Fruit fly (Drosophila melanogaster): Measurements from ENCODE around the gene CG44174.

Gene CG44174

DNA sequence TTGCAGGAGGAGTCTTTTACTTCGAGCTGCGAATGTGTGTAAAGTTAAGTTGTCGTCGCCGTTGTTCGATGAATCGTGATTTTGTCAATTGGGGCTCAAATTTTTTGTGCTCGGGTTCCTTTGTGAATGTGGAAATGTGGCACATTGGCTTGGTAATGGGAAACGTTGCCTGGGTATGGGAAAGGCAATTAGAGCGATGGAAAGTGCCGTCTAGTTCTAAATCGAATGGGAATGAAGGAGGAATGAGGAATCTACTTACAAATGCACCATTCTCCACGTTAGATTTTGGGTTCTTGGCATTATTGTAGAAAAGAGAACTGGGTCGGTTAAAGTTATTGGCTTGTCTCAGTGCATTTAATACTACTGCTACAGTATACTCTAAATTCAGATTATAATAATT is at the start of gene CG44174:
CG44174 (minus strand) TSS at position 101 of the 400 bp plus-strand sequence.
- no peak for TF ChIP-seq CG17801 (GFP tag; optimal IDR thresholded peaks at IDR 0.05; ENCODE audit: partially characterized antibody)

dm6 chr3R:19346532-19346931 is 49.0 kb upstream of the CG44174 start:
- TF ChIP-seq CG17801 (GFP tag; optimal IDR thresholded peaks at IDR 0.05; ENCODE audit: partially characterized antibody), result no peak

DNA sequence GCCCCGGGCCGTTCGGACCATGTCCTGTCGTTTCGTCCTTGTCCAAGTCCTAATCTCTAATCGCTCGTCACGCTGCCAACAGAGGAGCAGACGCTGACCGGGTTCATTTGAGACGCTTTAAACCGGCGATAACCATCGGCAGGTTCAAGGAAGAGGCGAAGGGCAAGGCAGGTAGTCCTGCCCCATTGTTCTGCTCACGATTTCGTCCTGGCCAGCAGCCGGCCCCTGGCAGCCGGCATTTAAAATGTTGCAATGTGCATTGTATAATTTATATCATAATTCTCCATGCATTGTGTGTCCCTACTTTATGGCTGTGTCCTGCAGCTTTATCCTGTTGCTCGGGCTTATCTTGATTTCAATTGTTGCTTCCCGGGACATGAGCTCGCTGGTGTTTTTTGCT is 47.7 kb upstream of the CG44174 start:
- no peak for TF ChIP-seq CG17801 (GFP tag; optimal IDR thresholded peaks at IDR 0.05; ENCODE audit: partially characterized antibody)

- TF ChIP-seq CG17801 (GFP tag; optimal IDR thresholded peaks at IDR 0.05; ENCODE audit: partially characterized antibody), result no peak
These were observed 46.2 kb upstream of the CG44174 start for dm6 chr3R:19343534-19344325.

dm6 chr3R:19341779-19342178 is 44.3 kb upstream of the CG44174 start:
- TF ChIP-seq CG17801 (GFP tag; optimal IDR thresholded peaks at IDR 0.05; ENCODE audit: partially characterized antibody), result no peak

DNA sequence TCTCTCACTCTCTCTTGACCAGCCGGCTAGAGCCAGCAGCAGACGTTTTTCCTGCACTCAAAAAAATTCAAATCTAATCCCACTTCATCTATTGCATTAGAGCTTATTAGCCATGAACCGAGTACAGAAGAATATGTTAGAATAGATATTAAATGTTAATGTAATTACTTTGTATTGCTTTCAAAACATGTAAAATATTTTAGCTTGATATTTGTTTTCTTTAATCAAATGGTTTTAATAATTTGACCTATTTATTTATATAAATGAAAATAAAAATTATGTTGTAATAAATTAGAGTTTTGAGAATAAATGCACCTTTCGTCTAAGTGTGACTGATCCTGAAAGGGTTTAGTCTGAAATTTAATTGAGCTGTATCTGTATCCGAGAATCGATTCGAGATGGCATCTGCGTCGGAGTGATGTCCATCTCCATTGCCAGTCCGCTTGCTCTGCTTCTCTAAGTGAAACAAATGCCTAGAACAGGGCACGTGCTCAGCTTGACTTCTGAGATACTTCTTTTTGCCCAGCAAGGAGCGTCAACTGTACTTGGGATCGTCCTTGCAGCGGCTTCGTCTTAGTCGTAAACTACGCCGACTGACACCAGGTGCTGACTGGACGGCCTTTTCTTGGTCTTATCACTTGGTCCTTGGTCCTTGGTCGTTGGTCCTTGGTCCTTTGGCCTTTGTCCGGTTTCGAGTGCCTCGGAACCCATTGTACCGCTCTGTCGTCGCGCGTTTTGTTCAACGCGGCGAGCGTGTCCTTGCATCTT is 43.0 kb upstream of the CG44174 start:
- no peak for TF ChIP-seq CG17801 (GFP tag; optimal IDR thresholded peaks at IDR 0.05; ENCODE audit: partially characterized antibody)

DNA sequence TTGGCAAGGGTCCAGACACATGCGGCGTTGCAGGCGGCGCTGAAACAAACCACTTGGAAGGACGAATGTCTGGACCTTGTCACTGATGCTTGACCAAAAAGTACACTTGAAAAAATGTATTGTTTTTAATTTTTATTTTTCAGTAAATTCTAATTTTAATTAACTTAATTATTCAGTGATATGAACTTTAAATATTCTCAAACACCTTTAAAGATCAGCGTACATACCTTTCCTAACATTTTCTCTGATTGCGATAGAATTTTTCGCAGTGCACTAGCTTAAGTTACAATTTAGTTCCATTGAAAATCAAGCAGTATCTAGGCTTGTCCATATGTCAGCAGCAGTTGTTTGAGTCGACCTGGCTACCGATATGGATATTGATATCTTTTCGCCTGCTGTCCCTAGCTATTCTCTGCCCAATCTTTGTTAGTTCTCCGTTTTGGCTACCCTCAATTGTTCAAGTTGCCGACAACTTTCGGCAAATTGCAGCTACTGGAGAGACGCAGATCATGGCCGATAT is 41.8 kb upstream of the CG44174 start:
- no peak for TF ChIP-seq CG17801 (GFP tag; optimal IDR thresholded peaks at IDR 0.05; ENCODE audit: partially characterized antibody)

DNA sequence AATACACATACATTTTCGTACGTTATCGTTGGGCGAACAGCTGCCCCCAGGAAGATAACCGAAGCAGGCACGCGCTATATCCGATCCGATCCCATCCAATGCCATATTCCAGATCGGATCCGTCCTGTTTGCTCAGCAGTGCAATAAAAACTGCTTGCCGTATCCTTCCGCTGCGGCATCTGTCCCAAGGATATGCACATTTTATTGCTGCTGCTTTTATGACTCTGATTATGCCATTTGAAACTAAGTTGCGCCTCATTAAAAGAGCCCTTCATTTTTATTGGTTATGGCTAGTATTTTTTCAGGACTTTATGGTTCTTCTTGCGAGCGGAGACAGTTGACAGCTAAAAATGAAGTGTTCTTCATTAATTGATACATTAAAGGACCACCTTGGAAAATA is 38.0 kb upstream of the CG44174 start:
- TF ChIP-seq CG17801 (GFP tag; optimal IDR thresholded peaks at IDR 0.05; ENCODE audit: partially characterized antibody), result no peak

DNA sequence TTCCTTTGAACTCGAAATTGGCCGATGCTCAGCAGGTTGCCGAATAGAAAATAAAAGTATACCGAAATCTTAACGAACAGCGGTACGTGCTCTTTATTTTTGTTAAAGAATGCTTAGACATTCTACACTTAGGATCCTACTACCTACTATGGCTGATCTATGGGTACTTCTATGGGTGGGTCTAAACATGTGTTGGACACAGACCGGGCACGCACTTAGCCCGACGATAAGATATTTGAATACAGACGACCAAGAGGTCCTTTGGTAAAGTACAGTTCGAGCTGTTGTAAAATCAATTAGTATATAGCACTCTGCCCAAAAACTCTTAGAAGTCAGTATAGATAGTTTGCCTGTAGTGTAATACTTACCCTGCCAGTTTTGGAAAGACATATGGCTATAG is 35.1 kb upstream of the CG44174 start:
- no peak for TF ChIP-seq CG17801 (GFP tag; optimal IDR thresholded peaks at IDR 0.05; ENCODE audit: partially characterized antibody)

DNA sequence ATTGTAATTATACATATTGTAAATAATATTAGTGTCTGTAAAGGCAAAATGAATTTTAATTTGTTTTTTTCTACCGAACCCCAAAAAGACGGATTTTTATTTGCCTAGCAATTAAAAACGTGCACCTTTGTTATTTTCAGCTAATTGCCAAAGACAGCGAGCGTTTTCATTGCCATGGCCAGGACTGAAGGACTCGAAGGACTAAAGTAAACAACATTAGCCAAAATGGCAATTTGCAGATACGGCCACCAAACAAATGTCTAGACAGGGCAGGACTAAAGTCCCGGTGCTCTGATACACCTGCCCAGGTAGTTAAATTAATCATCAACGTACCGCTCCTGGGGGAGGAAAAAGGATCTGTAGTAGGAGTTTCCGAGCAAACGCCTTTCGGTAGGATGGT is 34.6 kb upstream of the CG44174 start:
- no peak for TF ChIP-seq CG17801 (GFP tag; optimal IDR thresholded peaks at IDR 0.05; ENCODE audit: partially characterized antibody)

- TF ChIP-seq CG17801 (GFP tag; optimal IDR thresholded peaks at IDR 0.05; ENCODE audit: partially characterized antibody), result no peak
These were observed 31.2 kb upstream of the CG44174 start for dm6 chr3R:19328716-19329115.

dm6 chr3R:19326043-19326805 is 28.7 kb upstream of the CG44174 start, which contains the start of gene Delta:
Delta (minus strand) TSS chr3R:19326217.
- TF ChIP-seq CG17801 (GFP tag; optimal IDR thresholded peaks at IDR 0.05; ENCODE audit: partially characterized antibody), result no peak

- no peak for TF ChIP-seq CG17801 (GFP tag; optimal IDR thresholded peaks at IDR 0.05; ENCODE audit: partially characterized antibody)
These were observed 24.9 kb upstream of the CG44174 start for dm6 chr3R:19322386-19322785.

DNA sequence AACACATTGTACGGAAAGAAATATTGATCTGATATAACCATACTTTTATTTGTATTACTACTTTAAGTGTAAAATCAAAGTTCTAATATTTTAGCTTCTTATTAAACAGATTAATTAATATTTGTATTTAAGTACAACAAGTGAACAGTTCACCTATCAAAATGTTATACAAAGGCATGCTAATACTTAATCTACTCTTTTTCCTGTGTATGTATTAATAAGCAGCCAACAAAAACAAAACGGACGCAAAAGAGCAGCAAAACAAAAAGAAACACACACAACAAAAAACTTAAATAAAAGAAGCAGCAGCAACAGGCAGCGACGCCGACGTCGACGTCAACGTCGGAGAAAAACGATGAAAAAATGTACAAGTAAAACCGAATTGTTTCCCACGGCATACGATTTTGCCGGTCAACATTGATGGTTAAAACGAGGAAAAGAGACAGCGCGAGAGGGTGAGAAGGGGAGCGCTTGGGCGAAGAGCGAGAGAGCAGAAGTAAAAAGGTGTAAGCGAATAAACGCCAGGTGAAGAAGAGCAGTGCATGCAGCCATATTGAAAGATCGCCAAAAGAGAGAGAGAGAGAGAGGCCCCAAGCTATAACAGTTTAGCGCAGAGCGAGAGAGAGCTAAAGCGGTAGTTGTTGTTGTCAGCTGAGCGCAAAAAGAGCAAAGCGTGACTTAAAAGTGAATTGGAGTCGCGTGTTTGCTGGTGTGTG is 24.1 kb upstream of the CG44174 start:
- peak; percentile 67 for TF ChIP-seq CG17801 (GFP tag; optimal IDR thresholded peaks at IDR 0.05; ENCODE audit: partially characterized antibody)

dm6 chr3R:19319433-19319832 is 21.9 kb upstream of the CG44174 start:
- TF ChIP-seq CG17801 (GFP tag; optimal IDR thresholded peaks at IDR 0.05; ENCODE audit: partially characterized antibody), result no peak

All from ovary, adult (tissue).